Fruit fly (Drosophila melanogaster) whole organism, embryonic: ENCODE data around the gene CG44139.

Source experiments
- Abd-B ChIP-seq: fragments of 200-800 bp; sonication (Bioruptor generic); optimal IDR thresholded peaks from 2 replicates; lab custom pipeline; 2018; ENCODE audit warnings: missing biosample characterization, mild to moderate bottlenecking, missing genetic modification characterization, moderate library complexity
- CG10366 ChIP-seq: fragments of 200-800 bp; sonication (Bioruptor generic); IDR thresholded peaks from 2 replicates; pipeline ENCODE4 v1.3.6; 2022; ENCODE audit warnings: missing biosample characterization, missing genetic modification characterization
- CG11504 ChIP-seq: fragments of 200-800 bp; sonication (Bioruptor generic); optimal IDR thresholded peaks from 3 replicates; lab custom pipeline; 2019; ENCODE audit warnings: missing biosample characterization, mild to moderate bottlenecking, missing genetic modification characterization, moderate library complexity
- CG12219 ChIP-seq: fragments of 200-800 bp; sonication (Bioruptor generic); optimal IDR thresholded peaks from 3 replicates; lab custom pipeline; 2018; ENCODE audit warnings: missing biosample characterization, mild to moderate bottlenecking, missing genetic modification characterization
- CG13296 ChIP-seq: fragments of 200-800 bp; sonication (Bioruptor generic); optimal IDR thresholded peaks from 3 replicates; lab custom pipeline; 2018; ENCODE audit warnings: missing biosample characterization, mild to moderate bottlenecking, missing genetic modification characterization
- CG13775 ChIP-seq: fragments of 200-800 bp; sonication (Bioruptor generic); optimal IDR thresholded peaks from 3 replicates; lab custom pipeline; 2017; ENCODE audit warnings: missing biosample characterization, mild to moderate bottlenecking, missing genetic modification characterization
- CG17328 ChIP-seq: fragments of 200-800 bp; sonication (Bioruptor generic); IDR thresholded peaks from 2 replicates; pipeline ENCODE4 v1.3.6; 2022; ENCODE audit warnings: missing biosample characterization, missing genetic modification characterization
- CG17385 ChIP-seq: fragments of 200-800 bp; sonication (Bioruptor generic); optimal IDR thresholded peaks from 3 replicates; lab custom pipeline; 2018; ENCODE audit warnings: missing biosample characterization, mild to moderate bottlenecking, missing genetic modification characterization
- CG18599 ChIP-seq: fragments of 200-800 bp; sonication (Bioruptor generic); optimal IDR thresholded peaks from 3 replicates; lab custom pipeline; 2017; ENCODE audit warnings: missing biosample characterization, missing genetic modification characterization, mild to moderate bottlenecking, moderate library complexity, missing genetic modification reagents
- CG3281 ChIP-seq: fragments of 200-800 bp; sonication (Bioruptor generic); optimal IDR thresholded peaks from 3 replicates; lab custom pipeline; 2017; ENCODE audit warnings: missing biosample characterization, mild to moderate bottlenecking, missing genetic modification characterization
- CG3838 ChIP-seq: fragments of 200-800 bp; sonication (Bioruptor generic); optimal IDR thresholded peaks from 3 replicates; lab custom pipeline; 2016; ENCODE audit warnings: missing biosample characterization, missing genetic modification characterization
- CG5245 ChIP-seq: fragments of 200-800 bp; sonication (Bioruptor generic); optimal IDR thresholded peaks from 3 replicates; lab custom pipeline; 2016; ENCODE audit warnings: missing biosample characterization, missing genetic modification characterization
- CG5953 ChIP-seq: fragments of 200-800 bp; sonication (Bioruptor generic); IDR thresholded peaks from 2 replicates; pipeline ENCODE4 v1.3.6; 2022; ENCODE audit warnings: missing biosample characterization, missing genetic modification characterization
- CG6175 ChIP-seq: fragments of 200-800 bp; sonication (Bioruptor generic); IDR thresholded peaks from 3 replicates; pipeline ENCODE4 v1.3.6; 2022; ENCODE audit warnings: missing biosample characterization, missing genetic modification characterization
- CG6813 ChIP-seq: fragments of 200-800 bp; sonication (Bioruptor generic); optimal IDR thresholded peaks from 2 replicates; lab custom pipeline; 2017; ENCODE audit warnings: missing biosample characterization, missing genetic modification characterization, mild to moderate bottlenecking, moderate library complexity, missing genetic modification reagents
- CG7987 ChIP-seq: fragments of 200-800 bp; sonication (Bioruptor generic); optimal IDR thresholded peaks from 2 replicates; lab custom pipeline; 2018; ENCODE audit warnings: missing biosample characterization, mild to moderate bottlenecking, missing genetic modification characterization, moderate library complexity
- CG8478 ChIP-seq: fragments of >200 bp; optimal IDR thresholded peaks from 2 replicates; lab custom pipeline; 2018
- CG8765 ChIP-seq: fragments of 200-800 bp; sonication (Bioruptor generic); IDR thresholded peaks from 2 replicates; pipeline ENCODE4 v1.3.6; 2022; ENCODE audit warnings: missing biosample characterization, missing genetic modification characterization
- ERR ChIP-seq: fragments of 200-800 bp; sonication (Bioruptor generic); optimal IDR thresholded peaks from 2 replicates; lab custom pipeline; 2016; ENCODE audit warnings: missing biosample characterization, missing genetic modification characterization
- Fer3 ChIP-seq: fragments of 200-800 bp; sonication (Bioruptor generic); optimal IDR thresholded peaks from 2 replicates; lab custom pipeline; 2018; ENCODE audit warnings: missing biosample characterization, mild to moderate bottlenecking, missing genetic modification characterization, moderate library complexity
- HLH4C ChIP-seq: fragments of 200-800 bp; sonication (Bioruptor generic); IDR thresholded peaks from 3 replicates; pipeline ENCODE4 v1.3.6; 2022; ENCODE audit warnings: missing biosample characterization, missing genetic modification characterization; ENCODE audit not compliant: partially characterized antibody
- Hr51 ChIP-seq, 2 experiments: fragments of 200-800 bp; sonication (Bioruptor generic); optimal IDR thresholded peaks; 2 replicates in 1 of 2; 3 replicates in 1 of 2; lab custom pipeline; 2016 to 2018; ENCODE audit warnings: missing biosample characterization in 2 of 2, missing genetic modification characterization in 2 of 2, mild to moderate bottlenecking in 1 of 2, moderate library complexity in 1 of 2
- Jarid2 ChIP-seq: fragments of 200-800 bp; sonication (Bioruptor generic); optimal IDR thresholded peaks from 3 replicates; lab custom pipeline; 2017; ENCODE audit warnings: mild to moderate bottlenecking, missing biosample characterization, missing genetic modification reagents, missing genetic modification characterization
- Med ChIP-seq: fragments of 200-800 bp; sonication (Bioruptor generic); peaks from one replicate; lab custom pipeline; 2016; ENCODE audit warnings: missing biosample characterization, missing genetic modification characterization, mild to moderate bottlenecking, inconsistent platforms, moderate library complexity
- Meics ChIP-seq: fragments of 200-800 bp; sonication (Bioruptor generic); optimal IDR thresholded peaks from 2 replicates; lab custom pipeline; 2017; ENCODE audit warnings: missing biosample characterization, mild to moderate bottlenecking, missing genetic modification characterization
- PHDP ChIP-seq: fragments of 200-800 bp; sonication (Bioruptor generic); optimal IDR thresholded peaks from 3 replicates; lab custom pipeline; 2018; ENCODE audit warnings: missing biosample characterization, mild to moderate bottlenecking, missing genetic modification characterization, moderate library complexity
- Ptx1 ChIP-seq: fragments of 200-800 bp; sonication (Bioruptor generic); IDR thresholded peaks from 2 replicates; pipeline ENCODE4 v1.3.6; 2022; ENCODE audit warnings: missing biosample characterization, missing genetic modification characterization
- Rfx ChIP-seq: fragments of 200-800 bp; sonication (Bioruptor generic); IDR thresholded peaks from 2 replicates; pipeline ENCODE4 v1.3.6; 2022; ENCODE audit warnings: missing biosample characterization, missing genetic modification characterization
- TFAM ChIP-seq: fragments of 200-800 bp; sonication (Bioruptor generic); optimal IDR thresholded peaks from 2 replicates; lab custom pipeline; 2017; ENCODE audit warnings: missing biosample characterization, missing genetic modification characterization, inconsistent platforms
- Vsx1 ChIP-seq: fragments of 200-800 bp; sonication (Bioruptor generic); optimal IDR thresholded peaks from 2 replicates; lab custom pipeline; 2017; ENCODE audit warnings: missing biosample characterization, mild to moderate bottlenecking, missing genetic modification characterization, missing genetic modification reagents
- al ChIP-seq: fragments of 200-800 bp; sonication (Bioruptor generic); IDR thresholded peaks from 2 replicates; pipeline ENCODE4 v1.3.6; 2022; ENCODE audit warnings: missing biosample characterization, missing genetic modification characterization
- bab2 ChIP-seq: fragments of 200-800 bp; sonication (Bioruptor generic); optimal IDR thresholded peaks from 2 replicates; lab custom pipeline; 2016; ENCODE audit warnings: missing biosample characterization, missing genetic modification characterization
- cas ChIP-seq: fragments of 200-800 bp; sonication (Bioruptor generic); IDR thresholded peaks from 2 replicates; pipeline ENCODE4 v1.3.6; 2022; ENCODE audit warnings: missing biosample characterization, missing genetic modification characterization
- ci ChIP-seq: fragments of 200-800 bp; sonication (Bioruptor generic); IDR thresholded peaks from 3 replicates; pipeline ENCODE4 v1.3.6; 2022; ENCODE audit warnings: missing biosample characterization, missing genetic modification characterization
- corto ChIP-seq: fragments of 200-800 bp; sonication (Bioruptor generic); optimal IDR thresholded peaks from 2 replicates; lab custom pipeline; 2016; ENCODE audit warnings: missing biosample characterization, mild to moderate bottlenecking, missing genetic modification characterization, moderate library complexity
- cwo ChIP-seq: fragments of 200-800 bp; sonication (Bioruptor generic); optimal IDR thresholded peaks from 3 replicates; lab custom pipeline; 2017; ENCODE audit warnings: missing biosample characterization, missing genetic modification characterization, mild to moderate bottlenecking, moderate library complexity, missing genetic modification reagents
- da ChIP-seq: fragments of 200-800 bp; sonication (Bioruptor generic); optimal IDR thresholded peaks from 2 replicates; lab custom pipeline; 2016; ENCODE audit warnings: missing biosample characterization, missing genetic modification characterization
- dimm ChIP-seq: fragments of 200-800 bp; sonication (Bioruptor generic); IDR thresholded peaks from 2 replicates; pipeline ENCODE4 v1.3.6; 2022; ENCODE audit warnings: missing biosample characterization, missing genetic modification characterization
- dysf ChIP-seq: fragments of 200-800 bp; sonication (Bioruptor generic); IDR thresholded peaks from 3 replicates; pipeline ENCODE4 v1.3.6; 2022; ENCODE audit warnings: missing biosample characterization, missing genetic modification characterization
- fru ChIP-seq: fragments of >200 bp; optimal IDR thresholded peaks from 2 replicates; lab custom pipeline; 2017
- ind ChIP-seq: fragments of 200-800 bp; sonication (Bioruptor generic); optimal IDR thresholded peaks from 3 replicates; lab custom pipeline; 2016; ENCODE audit warnings: missing biosample characterization, missing genetic modification characterization
- lbe ChIP-seq: fragments of 200-800 bp; sonication (Bioruptor generic); optimal IDR thresholded peaks from 2 replicates; lab custom pipeline; 2016; ENCODE audit warnings: missing biosample characterization, mild to moderate bottlenecking, missing genetic modification characterization
- lilli ChIP-seq: fragments of 200-800 bp; sonication (Bioruptor generic); optimal IDR thresholded peaks from 3 replicates; lab custom pipeline; 2016; ENCODE audit warnings: missing biosample characterization, missing genetic modification characterization
- lmd ChIP-seq: fragments of 200-800 bp; sonication (Bioruptor generic); IDR thresholded peaks from 2 replicates; pipeline ENCODE4 v1.3.6; 2022; ENCODE audit warnings: missing biosample characterization, missing genetic modification characterization
- mld ChIP-seq: fragments of 200-800 bp; sonication (Bioruptor generic); IDR thresholded peaks from 3 replicates; pipeline ENCODE4 v1.3.6; 2022; ENCODE audit warnings: missing biosample characterization, missing genetic modification characterization; ENCODE audit not compliant: partially characterized antibody
- phol ChIP-seq: fragments of 200-800 bp; sonication (Bioruptor generic); optimal IDR thresholded peaks from 3 replicates; lab custom pipeline; 2018; ENCODE audit warnings: missing biosample characterization, mild to moderate bottlenecking, missing genetic modification characterization, moderate library complexity
- sd ChIP-seq: fragments of 200-800 bp; sonication (Bioruptor generic); optimal IDR thresholded peaks from 3 replicates; lab custom pipeline; 2018; ENCODE audit warnings: missing biosample characterization, mild to moderate bottlenecking, missing genetic modification characterization, moderate library complexity
- tna ChIP-seq: fragments of 200-800 bp; sonication (Bioruptor generic); IDR thresholded peaks from 2 replicates; pipeline ENCODE4 v1.3.6; 2022; ENCODE audit warnings: missing biosample characterization, missing genetic modification characterization; ENCODE audit not compliant: partially characterized antibody
- ttk ChIP-seq: fragments of 200-800 bp; sonication (Bioruptor generic); IDR thresholded peaks from 2 replicates; pipeline ENCODE4 v2.1.2; 2022; ENCODE audit warnings: missing biosample characterization, missing genetic modification characterization
- zen2 ChIP-seq: fragments of 200-800 bp; sonication (Bioruptor generic); IDR thresholded peaks from 3 replicates; pipeline ENCODE4 v1.3.6; 2022; ENCODE audit warnings: missing biosample characterization, missing genetic modification characterization; ENCODE audit not compliant: partially characterized antibody

The CG44139 gene

DNA sequence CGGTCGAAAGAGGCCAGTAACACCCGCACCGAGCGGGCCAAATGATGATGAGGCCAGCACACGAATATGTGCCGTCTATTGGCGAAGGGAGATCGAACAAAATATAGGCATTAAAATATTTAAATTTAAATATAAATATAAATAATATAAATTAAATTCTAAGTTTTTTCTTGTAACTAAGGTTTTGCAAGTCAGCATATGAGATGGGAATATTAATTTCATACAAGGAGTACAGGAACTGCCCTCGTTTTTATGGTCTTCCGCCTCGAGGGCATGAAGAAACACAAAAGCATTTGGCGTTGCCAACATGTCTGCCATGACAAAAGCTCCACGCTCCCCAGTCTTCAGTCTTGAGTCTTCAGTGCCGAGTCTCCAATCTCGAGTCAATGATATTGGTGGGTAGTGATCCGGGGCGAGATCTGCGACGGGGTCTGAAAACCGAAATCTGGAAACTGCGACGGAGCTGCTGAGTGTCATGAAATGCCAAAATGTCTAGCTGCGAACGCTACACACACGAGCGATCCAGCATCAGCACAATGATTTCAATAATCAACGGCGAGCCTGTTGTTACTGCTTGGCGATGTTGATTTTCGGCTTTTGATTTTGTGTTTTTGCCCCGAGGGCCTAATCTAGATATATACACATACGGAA is 43.2 kb downstream of the CG44139 start (continued):
- TF ChIP-seq corto (GFP tag; lab: Kevin White, UChicago), result no peak
- no peak for TF ChIP-seq CG8765 (GFP tag; lab: Robert Waterston, UW)
- TF ChIP-seq CG8478 (lab: Kevin White, UChicago), result no peak
- no peak for TF ChIP-seq bab2
- TF ChIP-seq Vsx1 (GFP tag; lab: Kevin White, UChicago), result no peak
- peak; percentile 28 for TF ChIP-seq Meics (GFP tag; lab: Kevin White, UChicago)
- TF ChIP-seq Ptx1 (GFP tag; lab: Robert Waterston, UW), result peak; percentile 59
- TF ChIP-seq mld (GFP tag; lab: Robert Waterston, UW), result no peak
- TF ChIP-seq fru (lab: Kevin White, UChicago), result no peak
- TF ChIP-seq CG7987 (GFP tag; lab: Kevin White, UChicago), result no peak
- no peak for TF ChIP-seq zen2 (GFP tag; lab: Robert Waterston, UW)
- TF ChIP-seq Rfx (GFP tag; lab: Robert Waterston, UW), result peak; percentile 68
- TF ChIP-seq da, result no peak
- TF ChIP-seq TFAM (GFP tag; lab: Kevin White, UChicago), result no peak
- peak; percentile 33; the same call in 1 of the 2 replicates for TF ChIP-seq CG10366 (GFP tag; lab: Robert Waterston, UW)
- peak; percentile 39 for TF ChIP-seq CG13296 (GFP tag; lab: Kevin White, UChicago)
- TF ChIP-seq CG6175 (GFP tag; lab: Robert Waterston, UW), result 0 out of 3 replicates have a peak, but pooled peaks have one; percentile 7
- TF ChIP-seq ttk, result 0 out of 2 replicates have a peak, but pooled peaks have one; percentile 18
- peak; percentile 47; the same call in 1 of the 2 replicates for TF ChIP-seq dimm (GFP tag; lab: Robert Waterston, UW)
- TF ChIP-seq tna (GFP tag; lab: Robert Waterston, UW), result no peak
- TF ChIP-seq dysf (GFP tag; lab: Robert Waterston, UW), result peak; percentile 66; the same call in 2 of the 3 replicates
- TF ChIP-seq Hr51 (GFP tag; optimal IDR thresholded peaks at IDR 0.05; lab: Kevin White, UChicago), result peak in 1 of 2 experiments; percentile 49
- no peak for TF ChIP-seq CG13775 (GFP tag; lab: Kevin White, UChicago)
- TF ChIP-seq Fer3, result peak; percentile 35
- no peak for TF ChIP-seq cwo
- no peak for TF ChIP-seq ERR (GFP tag; lab: Kevin White, UChicago)
- no peak for TF ChIP-seq lbe (GFP tag; lab: Kevin White, UChicago)
- TF ChIP-seq CG5953, result no peak
- TF ChIP-seq lilli (GFP tag; lab: Kevin White, UChicago), result no peak
- 0 out of 2 replicates have a peak, but pooled peaks have one; percentile 28 for TF ChIP-seq CG17328 (GFP tag; lab: Robert Waterston, UW)
- TF ChIP-seq ci (GFP tag; lab: Robert Waterston, UW), result no peak
- TF ChIP-seq Med (GFP tag; lab: Kevin White, UChicago), result peak; percentile 32
- TF ChIP-seq Jarid2, result no peak
- TF ChIP-seq sd (tag; lab: Kevin White, UChicago), result peak; percentile 10
- no peak for TF ChIP-seq Abd-B (GFP tag; lab: Kevin White, UChicago)
- peak; percentile 44 for TF ChIP-seq CG3281 (GFP tag; lab: Kevin White, UChicago)
- no peak for TF ChIP-seq CG6813 (GFP tag; lab: Kevin White, UChicago)
- TF ChIP-seq phol (tag; lab: Kevin White, UChicago), result no peak
- TF ChIP-seq cas (GFP tag; lab: Robert Waterston, UW), result no peak
- no peak for TF ChIP-seq HLH4C
- peak; percentile 56 for TF ChIP-seq CG18599 (GFP tag; lab: Kevin White, UChicago)
- no peak for TF ChIP-seq CG5245 (GFP tag; lab: Kevin White, UChicago)
- TF ChIP-seq lmd, result peak; percentile 56; the same call in 1 of the 2 replicates
- peak; percentile 38; the same call in 1 of the 2 replicates for TF ChIP-seq al (GFP tag; lab: Robert Waterston, UW)
- peak; percentile 63 for TF ChIP-seq CG11504 (tag; lab: Kevin White, UChicago)
- TF ChIP-seq CG12219 (GFP tag; lab: Kevin White, UChicago), result no peak
- TF ChIP-seq PHDP (tag; lab: Kevin White, UChicago), result peak; percentile 19
- TF ChIP-seq CG17385 (GFP tag; lab: Kevin White, UChicago), result peak; percentile 16
- TF ChIP-seq CG3838 (GFP tag; lab: Kevin White, UChicago), result no peak
- peak; percentile 11 for TF ChIP-seq ind (GFP tag; lab: Kevin White, UChicago)
